Fruit fly (Drosophila melanogaster) whole organism, embryonic: ENCODE results near the gene CG7173.

ENCODE experiments used
- CG11093 ChIP-seq: fragments of 200-800 bp; sonication (Bioruptor generic); IDR thresholded peaks from 3 replicates; pipeline ENCODE4 v1.3.6; 2022; ENCODE audit warnings: missing biosample characterization, missing genetic modification characterization
- CG13287 ChIP-seq: fragments of 200-800 bp; sonication (Bioruptor generic); IDR thresholded peaks from 2 replicates; pipeline ENCODE4 v1.3.6; 2022; ENCODE audit warnings: missing biosample characterization, missing genetic modification characterization; ENCODE audit not compliant: partially characterized antibody
- CG13424 ChIP-seq: fragments of 200-800 bp; sonication (Bioruptor generic); optimal IDR thresholded peaks from 2 replicates; lab custom pipeline; 2019; ENCODE audit warnings: missing biosample characterization, mild to moderate bottlenecking, missing genetic modification characterization, moderate library complexity
- CG13894 ChIP-seq: fragments of 200-800 bp; sonication (Bioruptor generic); optimal IDR thresholded peaks from 3 replicates; lab custom pipeline; 2018; ENCODE audit warnings: missing biosample characterization, mild to moderate bottlenecking, missing genetic modification characterization, moderate library complexity
- CG14710 ChIP-seq: fragments of 200-800 bp; sonication (Bioruptor generic); optimal IDR thresholded peaks from 3 replicates; lab custom pipeline; 2019; ENCODE audit warnings: missing biosample characterization, mild to moderate bottlenecking, missing genetic modification characterization, moderate library complexity
- CG1603 ChIP-seq: fragments of 200-800 bp; sonication (Bioruptor generic); optimal IDR thresholded peaks from 2 replicates; lab custom pipeline; 2019; ENCODE audit warnings: missing biosample characterization, mild to moderate bottlenecking, missing genetic modification characterization, moderate library complexity
- CG17361 ChIP-seq: fragments of 200-800 bp; sonication (Bioruptor generic); IDR thresholded peaks from 3 replicates; pipeline ENCODE4 v1.3.6; 2022; ENCODE audit warnings: missing biosample characterization, missing genetic modification characterization
- CG2199 ChIP-seq: fragments of 200-800 bp; sonication (Bioruptor generic); IDR thresholded peaks from 3 replicates; pipeline ENCODE4 v1.3.6; 2022; ENCODE audit warnings: missing biosample characterization, missing genetic modification characterization
- CG30020 ChIP-seq: fragments of 200-800 bp; optimal IDR thresholded peaks from 2 replicates; lab custom pipeline; 2019; ENCODE audit warnings: missing biosample characterization, mild to moderate bottlenecking, missing genetic modification characterization, moderate library complexity
- CG33213 ChIP-seq: fragments of 200-800 bp; sonication (Bioruptor generic); optimal IDR thresholded peaks from 3 replicates; lab custom pipeline; 2016; ENCODE audit warnings: missing biosample characterization, missing genetic modification characterization
- CG34376 ChIP-seq: fragments of 200-800 bp; sonication (Bioruptor generic); optimal IDR thresholded peaks from 2 replicates; lab custom pipeline; 2018; ENCODE audit warnings: missing biosample characterization, mild to moderate bottlenecking, missing genetic modification characterization
- CG4617 ChIP-seq: fragments of 200-800 bp; sonication (Bioruptor generic); optimal IDR thresholded peaks from 3 replicates; lab custom pipeline; 2016; ENCODE audit warnings: missing biosample characterization, missing genetic modification characterization, borderline replicate concordance
- CG6654 ChIP-seq: fragments of 200-800 bp; sonication (Bioruptor generic); optimal IDR thresholded peaks from 2 replicates; lab custom pipeline; 2017; ENCODE audit warnings: missing biosample characterization, mild to moderate bottlenecking, missing genetic modification characterization
- CG9797 ChIP-seq: fragments of 200-800 bp; sonication (Bioruptor generic); optimal IDR thresholded peaks from 3 replicates; lab custom pipeline; 2018; ENCODE audit warnings: missing biosample characterization, mild to moderate bottlenecking, missing genetic modification characterization
- CTCF ChIP-seq: fragments of 200-800 bp; sonication (Bioruptor generic); optimal IDR thresholded peaks from 2 replicates; lab custom pipeline; 2017; ENCODE audit warnings: missing biosample characterization, mild to moderate bottlenecking, missing genetic modification characterization, moderate library complexity
- Chrac-16 ChIP-seq: fragments of 200-800 bp; sonication (Bioruptor generic); optimal IDR thresholded peaks from 3 replicates; lab custom pipeline; 2016; ENCODE audit warnings: missing biosample characterization, missing genetic modification characterization
- D19B ChIP-seq: fragments of 200-800 bp; sonication (Bioruptor generic); optimal IDR thresholded peaks from 2 replicates; lab custom pipeline; 2017; ENCODE audit warnings: missing biosample characterization, mild to moderate bottlenecking, missing genetic modification characterization
- Dll ChIP-seq: fragments of 200-800 bp; sonication (Bioruptor generic); IDR thresholded peaks from 4 replicates; pipeline ENCODE4 v1.3.6; 2022; ENCODE audit warnings: missing biosample characterization, missing genetic modification characterization; ENCODE audit not compliant: partially characterized antibody
- Dp ChIP-seq: fragments of 200-800 bp; sonication (Bioruptor generic); optimal IDR thresholded peaks from 2 replicates; lab custom pipeline; 2018; ENCODE audit warnings: missing biosample characterization, mild to moderate bottlenecking, missing genetic modification characterization, moderate library complexity
- E2f2 ChIP-seq: fragments of 200-800 bp; sonication (Bioruptor generic); IDR thresholded peaks from 2 replicates; pipeline ENCODE4 v1.3.6; 2022; ENCODE audit warnings: missing biosample characterization, missing genetic modification characterization
- Ets97D ChIP-seq: fragments of 200-800 bp; sonication (Bioruptor generic); optimal IDR thresholded peaks from 3 replicates; lab custom pipeline; 2016; ENCODE audit warnings: missing biosample characterization, missing genetic modification characterization
- Hsf ChIP-seq: fragments of 200-800 bp; sonication (Bioruptor generic); optimal IDR thresholded peaks from 3 replicates; lab custom pipeline; 2016; ENCODE audit warnings: missing biosample characterization, missing genetic modification characterization
- Lhr ChIP-seq: fragments of 200-800 bp; sonication (Bioruptor generic); optimal IDR thresholded peaks from 3 replicates; lab custom pipeline; 2017; ENCODE audit warnings: mild to moderate bottlenecking, missing biosample characterization, missing genetic modification reagents, missing genetic modification characterization
- MBD-R2 ChIP-seq: fragments of 200-800 bp; sonication (Bioruptor generic); IDR thresholded peaks from 2 replicates; pipeline ENCODE4 v1.3.6; 2022; ENCODE audit warnings: missing biosample characterization, missing genetic modification characterization
- MESR4 ChIP-seq: fragments of 200-800 bp; sonication (Bioruptor generic); optimal IDR thresholded peaks from 2 replicates; lab custom pipeline; 2018; ENCODE audit warnings: missing biosample characterization, mild to moderate bottlenecking, missing genetic modification characterization, moderate library complexity
- Myb ChIP-seq: fragments of 200-800 bp; sonication (Bioruptor generic); optimal IDR thresholded peaks from 2 replicates; lab custom pipeline; 2016; ENCODE audit warnings: missing biosample characterization, missing genetic modification characterization
- NC2β ChIP-seq: fragments of 200-800 bp; sonication (Bioruptor generic); optimal IDR thresholded peaks from 2 replicates; lab custom pipeline; 2016; ENCODE audit warnings: missing biosample characterization, missing genetic modification characterization
- Opbp ChIP-seq: fragments of 200-800 bp; sonication (Bioruptor generic); IDR thresholded peaks from 3 replicates; pipeline ENCODE4 v1.3.6; 2022; ENCODE audit warnings: missing biosample characterization, missing genetic modification characterization; ENCODE audit not compliant: partially characterized antibody
- Pdp1 ChIP-seq, 2 experiments: fragments of 200-800 bp; sonication (Bioruptor generic); optimal IDR thresholded peaks; 3 replicates each; lab custom pipeline; 2016; ENCODE audit warnings: missing biosample characterization in 2 of 2, missing genetic modification characterization in 2 of 2, mild to moderate bottlenecking in 1 of 2, moderate library complexity in 1 of 2
- Stat92E ChIP-seq, 3 experiments: fragments of >200 bp in 2 of 3; fragments of 200-800 bp in 1 of 3; sonication (Bioruptor generic) in 1 of 3; optimal IDR thresholded peaks; 2 replicates each; lab custom pipeline; 2017 to 2019; ENCODE audit warnings: missing biosample characterization in 3 of 3, missing genetic modification characterization in 3 of 3, mild to moderate bottlenecking in 1 of 3, moderate library complexity in 1 of 3
- YL-1 ChIP-seq: fragments of 200-800 bp; sonication (Bioruptor generic); optimal IDR thresholded peaks from 3 replicates; lab custom pipeline; 2017; ENCODE audit warnings: missing biosample characterization, mild to moderate bottlenecking, missing genetic modification characterization
- bbx ChIP-seq: fragments of 200-800 bp; sonication (Bioruptor generic); IDR thresholded peaks from 2 replicates; pipeline ENCODE4 v1.3.6; 2022; ENCODE audit warnings: missing biosample characterization, missing genetic modification characterization; ENCODE audit not compliant: partially characterized antibody
- bcd ChIP-seq: fragments of 200-800 bp; sonication (Bioruptor generic); optimal IDR thresholded peaks from 2 replicates; lab custom pipeline; 2017; ENCODE audit warnings: missing biosample characterization, mild to moderate bottlenecking, missing genetic modification characterization
- chinmo ChIP-seq: fragments of 200-800 bp; sonication (Bioruptor generic); IDR thresholded peaks from 4 replicates; pipeline ENCODE4 v1.3.6; 2022; ENCODE audit warnings: missing biosample characterization, missing genetic modification characterization; ENCODE audit not compliant: partially characterized antibody
- crp ChIP-seq, 2 experiments: fragments of 200-800 bp; sonication (Bioruptor generic); optimal IDR thresholded peaks; 2 replicates in 1 of 2; 3 replicates in 1 of 2; lab custom pipeline; 2017; ENCODE audit warnings: missing biosample characterization in 2 of 2, missing genetic modification characterization in 2 of 2, mild to moderate bottlenecking in 1 of 2, moderate library complexity in 1 of 2
- gfzf ChIP-seq: fragments of 200-800 bp; sonication (Bioruptor generic); optimal IDR thresholded peaks from 2 replicates; lab custom pipeline; 2016; ENCODE audit warnings: missing biosample characterization, mild to moderate bottlenecking, missing genetic modification characterization, moderate library complexity
- hb ChIP-seq: fragments of 200-800 bp; sonication (Bioruptor generic); IDR thresholded peaks from 3 replicates; pipeline ENCODE4 v1.3.6; 2022; ENCODE audit warnings: missing biosample characterization, missing genetic modification characterization; ENCODE audit not compliant: partially characterized antibody
- lmd ChIP-seq: fragments of 200-800 bp; sonication (Bioruptor generic); IDR thresholded peaks from 2 replicates; pipeline ENCODE4 v1.3.6; 2022; ENCODE audit warnings: missing biosample characterization, missing genetic modification characterization
- nerfin-1 ChIP-seq: fragments of 200-800 bp; sonication (Bioruptor generic); optimal IDR thresholded peaks from 3 replicates; lab custom pipeline; 2019; ENCODE audit warnings: missing biosample characterization, mild to moderate bottlenecking, missing genetic modification characterization, moderate library complexity
- nerfin-2 ChIP-seq: fragments of 200-800 bp; sonication (Bioruptor generic); IDR thresholded peaks from 2 replicates; pipeline ENCODE4 v1.3.6; 2022; ENCODE audit warnings: missing biosample characterization, missing genetic modification characterization; ENCODE audit not compliant: partially characterized antibody
- nom ChIP-seq: fragments of 200-800 bp; sonication (Bioruptor generic); optimal IDR thresholded peaks from 2 replicates; lab custom pipeline; 2017; ENCODE audit warnings: missing biosample characterization, missing genetic modification characterization, mild to moderate bottlenecking, moderate library complexity, missing genetic modification reagents
- otp ChIP-seq: fragments of 200-800 bp; sonication (Bioruptor generic); IDR thresholded peaks from 3 replicates; pipeline ENCODE4, ENCODE4 v1.3.6; 2022; ENCODE audit warnings: missing biosample characterization, missing genetic modification characterization
- pzg ChIP-seq: fragments of 200-800 bp; sonication (Bioruptor generic); optimal IDR thresholded peaks from 3 replicates; lab custom pipeline; 2018; ENCODE audit warnings: missing biosample characterization, mild to moderate bottlenecking, missing genetic modification characterization, moderate library complexity
- stwl ChIP-seq: fragments of 200-800 bp; sonication (Bioruptor generic); optimal IDR thresholded peaks from 3 replicates; lab custom pipeline; 2018; ENCODE audit warnings: missing biosample characterization, mild to moderate bottlenecking, missing genetic modification characterization, moderate library complexity
- trem ChIP-seq: fragments of 200-800 bp; optimal IDR thresholded peaks from 3 replicates; lab custom pipeline; 2019; ENCODE audit warnings: missing biosample characterization, mild to moderate bottlenecking, missing genetic modification characterization, moderate library complexity
- tx ChIP-seq: fragments of 200-800 bp; sonication (Bioruptor generic); optimal IDR thresholded peaks from 2 replicates; lab custom pipeline; 2016; ENCODE audit warnings: missing biosample characterization, missing genetic modification characterization

The CG7173 gene

dm6 chr3L:21533270-21533948 is 24.6 kb downstream of the CG7173 start, which contains the start of gene Mkrn1 (continued):
- TF ChIP-seq CG2199 (GFP tag; lab: Robert Waterston, UW), result no peak
- peak; percentile 94 for TF ChIP-seq CG1603 (tag; lab: Kevin White, UChicago)
- TF ChIP-seq CG6654 (GFP tag; lab: Kevin White, UChicago), result no peak
- peak; percentile 32 for TF ChIP-seq NC2β (GFP tag; lab: Kevin White, UChicago)
- no peak for TF ChIP-seq CG13894 (tag; lab: Kevin White, UChicago)
- peak; percentile 12 for TF ChIP-seq CTCF
- peak; percentile 70 for TF ChIP-seq CG13287 (GFP tag; lab: Robert Waterston, UW)
- TF ChIP-seq CG4617 (GFP tag; lab: Kevin White, UChicago), result peak; percentile 96
- no peak for TF ChIP-seq tx (GFP tag; lab: Kevin White, UChicago)
- TF ChIP-seq CG34376 (GFP tag; lab: Kevin White, UChicago), result peak; percentile 5
- peak; percentile 60 for TF ChIP-seq YL-1 (GFP tag; lab: Kevin White, UChicago)
- TF ChIP-seq stwl, result peak; percentile 78
- peak; percentile 70 for TF ChIP-seq Lhr (GFP tag; lab: Kevin White, UChicago)
- peak; percentile 93 for TF ChIP-seq Myb (GFP tag; lab: Kevin White, UChicago)
- TF ChIP-seq lmd, result no peak
- TF ChIP-seq Opbp (GFP tag; lab: Robert Waterston, UW), result peak; percentile 79
- TF ChIP-seq D19B, result peak; percentile 88
- TF ChIP-seq Dll (GFP tag; lab: Robert Waterston, UW), result peak; percentile 63; the same call in 3 of the 4 replicates
- TF ChIP-seq bbx, result peak; percentile 77
- TF ChIP-seq Ets97D (GFP tag; lab: Kevin White, UChicago), result peak; percentile 31
- TF ChIP-seq otp (GFP tag; lab: Robert Waterston, UW), result no peak
- TF ChIP-seq Stat92E (GFP tag; optimal IDR thresholded peaks at IDR 0.05; lab: Kevin White, UChicago), result peak in 1 of 3 experiments; percentile 58
- peak; percentile 44 for TF ChIP-seq E2f2 (GFP tag; lab: Robert Waterston, UW)
- peak; percentile 65 for TF ChIP-seq MBD-R2 (GFP tag; lab: Robert Waterston, UW)
- peak; percentile 89 for TF ChIP-seq nerfin-1
- no peak for TF ChIP-seq bcd (GFP tag; lab: Kevin White, UChicago)
- TF ChIP-seq nerfin-2 (GFP tag; lab: Robert Waterston, UW), result peak; percentile 88
- TF ChIP-seq CG13424 (tag; lab: Kevin White, UChicago), result no peak
- TF ChIP-seq hb (GFP tag; lab: Robert Waterston, UW), result peak; percentile 90
- no peak; the same call in 2 of the 3 replicates for TF ChIP-seq CG17361 (GFP tag; lab: Robert Waterston, UW)
- peak; percentile 41 for TF ChIP-seq nom (GFP tag; lab: Kevin White, UChicago)
- peak; percentile 66 for TF ChIP-seq CG33213
- TF ChIP-seq, all 482 proteins: peak for 79

- TF ChIP-seq crp (GFP tag; optimal IDR thresholded peaks at IDR 0.05; lab: Kevin White, UChicago) (peak; percentile 19 to 83), MBD-R2 (GFP tag; lab: Robert Waterston, UW) (peak; percentile 59), Hsf (GFP tag; lab: Kevin White, UChicago) (no peak), Chrac-16 (GFP tag; lab: Kevin White, UChicago) (no peak), Myb (GFP tag; lab: Kevin White, UChicago) (peak; percentile 76), CG9797 (GFP tag; lab: Kevin White, UChicago) (peak; percentile 61), CG11093 (no peak), Dp (GFP tag; lab: Kevin White, UChicago) (peak; percentile 30), trem (tag; lab: Kevin White, UChicago) (peak; percentile 27), chinmo (peak; percentile 72; the same call in 1 of the 4 replicates), pzg (GFP tag; lab: Kevin White, UChicago) (peak; percentile 44), gfzf (peak; percentile 81), CG30020 (peak; percentile 48), Pdp1 (GFP tag; optimal IDR thresholded peaks at IDR 0.05; lab: Kevin White, UChicago) (peak in 1 of 2 experiments; percentile 7), stwl (peak; percentile 57), CG13287 (GFP tag; lab: Robert Waterston, UW) (peak; percentile 19; the same call in 1 of the 2 replicates), E2f2 (GFP tag; lab: Robert Waterston, UW) (peak; percentile 29; the same call in 1 of the 2 replicates), MESR4 (GFP tag; lab: Kevin White, UChicago) (peak; percentile 54), Opbp (GFP tag; lab: Robert Waterston, UW) (peak; percentile 14; the same call in 1 of the 3 replicates), CG14710 (tag; lab: Kevin White, UChicago) (peak; percentile 7)
Measured at dm6 chr3L:21529108-21529507, 28.9 kb downstream of the CG7173 start, which contains the start of gene Arv1. Arv1 (minus strand) TSS chr3L:21529333.
